Worm (Caenorhabditis elegans): ENCODE data around the gene ufm-1.

ce11 chrIII:7861535-7862120 is 2.8 kb downstream of the ufm-1 start, which contains the start of gene snr-5:
- no peak for TF ChIP-seq nhr-11 (tag; optimal IDR thresholded peaks at IDR 0.05)
- TF ChIP-seq nhr-12 (tag; optimal IDR thresholded peaks at IDR 0.05), result no peak
- no peak for TF ChIP-seq fkh-10 (GFP tag; optimal IDR thresholded peaks at IDR 0.05)
- TF ChIP-seq nhr-43 (tag; optimal IDR thresholded peaks at IDR 0.05; ENCODE audit: poor library complexity, severe bottlenecking), result no peak
- TF ChIP-seq zag-1 (tag; optimal IDR thresholded peaks at IDR 0.05), result no peak
- no peak for TF ChIP-seq elt-1 (tag; optimal IDR thresholded peaks at IDR 0.05)
- TF ChIP-seq aly-2 (tag; optimal IDR thresholded peaks at IDR 0.05), result no peak

All from whole organism, L3 larva.